Fruit fly (Drosophila melanogaster) whole organism, embryonic: ENCODE results near the gene CG7860.
A peak's percentile ranks its signal among the peaks of the same experiment; 100 is the strongest.

Source experiments
- Antp ChIP-seq: fragments of 200-800 bp; sonication (Bioruptor generic); optimal IDR thresholded peaks from 3 replicates; lab custom pipeline; 2016; ENCODE audit warnings: missing biosample characterization, missing genetic modification characterization
- Asciz ChIP-seq: fragments of 200-800 bp; sonication (Bioruptor generic); optimal IDR thresholded peaks from 2 replicates; lab custom pipeline; 2017; ENCODE audit warnings: missing biosample characterization, mild to moderate bottlenecking, missing genetic modification characterization, missing genetic modification reagents
- Bgb ChIP-seq: fragments of 200-800 bp; sonication (Bioruptor generic); IDR thresholded peaks from 2 replicates; pipeline ENCODE4 v1.3.6; 2022; ENCODE audit warnings: missing biosample characterization, missing genetic modification characterization; ENCODE audit not compliant: partially characterized antibody
- Bteb2 ChIP-seq: fragments of 200-800 bp; sonication (Bioruptor generic); optimal IDR thresholded peaks from 2 replicates; lab custom pipeline; 2016; ENCODE audit warnings: missing biosample characterization, missing genetic modification characterization
- CG10565 ChIP-seq: fragments of 200-800 bp; sonication (Bioruptor generic); optimal IDR thresholded peaks from 3 replicates; lab custom pipeline; 2016; ENCODE audit warnings: missing biosample characterization, mild to moderate bottlenecking, missing genetic modification characterization
- CG11093 ChIP-seq: fragments of 200-800 bp; sonication (Bioruptor generic); IDR thresholded peaks from 3 replicates; pipeline ENCODE4 v1.3.6; 2022; ENCODE audit warnings: missing biosample characterization, missing genetic modification characterization
- CG1233 ChIP-seq: fragments of 200-800 bp; sonication (Bioruptor generic); optimal IDR thresholded peaks from 4 replicates; lab custom pipeline; 2018; ENCODE audit warnings: missing biosample characterization, mild to moderate bottlenecking, missing genetic modification characterization
- CG12391 ChIP-seq: fragments of 200-800 bp; sonication (Bioruptor generic); optimal IDR thresholded peaks from 3 replicates; lab custom pipeline; 2018; ENCODE audit warnings: missing biosample characterization, mild to moderate bottlenecking, missing genetic modification characterization, moderate library complexity
- CG18599 ChIP-seq: fragments of 200-800 bp; sonication (Bioruptor generic); optimal IDR thresholded peaks from 3 replicates; lab custom pipeline; 2017; ENCODE audit warnings: missing biosample characterization, missing genetic modification characterization, mild to moderate bottlenecking, moderate library complexity, missing genetic modification reagents
- CG2678 ChIP-seq: fragments of 200-800 bp; sonication (Bioruptor generic); optimal IDR thresholded peaks from 3 replicates; lab custom pipeline; 2019; ENCODE audit warnings: missing biosample characterization, mild to moderate bottlenecking, missing genetic modification characterization, moderate library complexity
- CG30020 ChIP-seq: fragments of 200-800 bp; optimal IDR thresholded peaks from 2 replicates; lab custom pipeline; 2019; ENCODE audit warnings: missing biosample characterization, mild to moderate bottlenecking, missing genetic modification characterization, moderate library complexity
- CG31365 ChIP-seq: fragments of 200-800 bp; sonication (Bioruptor generic); optimal IDR thresholded peaks from 2 replicates; lab custom pipeline; 2018; ENCODE audit warnings: missing biosample characterization, mild to moderate bottlenecking, missing genetic modification characterization
- CG3163 ChIP-seq: fragments of 200-800 bp; sonication (Bioruptor generic); optimal IDR thresholded peaks from 3 replicates; lab custom pipeline; 2016; ENCODE audit warnings: missing biosample characterization, missing genetic modification characterization
- CG32532 ChIP-seq: fragments of 200-800 bp; sonication (Bioruptor generic); IDR thresholded peaks from 2 replicates; pipeline ENCODE4 v1.3.6; 2022; ENCODE audit warnings: missing biosample characterization, missing genetic modification characterization
- CG34376 ChIP-seq: fragments of 200-800 bp; sonication (Bioruptor generic); optimal IDR thresholded peaks from 2 replicates; lab custom pipeline; 2018; ENCODE audit warnings: missing biosample characterization, mild to moderate bottlenecking, missing genetic modification characterization
- CG3838 ChIP-seq: fragments of 200-800 bp; sonication (Bioruptor generic); optimal IDR thresholded peaks from 3 replicates; lab custom pipeline; 2016; ENCODE audit warnings: missing biosample characterization, missing genetic modification characterization
- CG3995 ChIP-seq: fragments of 200-800 bp; sonication (Bioruptor generic); optimal IDR thresholded peaks from 3 replicates; lab custom pipeline; 2016; ENCODE audit warnings: missing biosample characterization, missing genetic modification characterization
- CG4424 ChIP-seq: fragments of 200-800 bp; sonication (Bioruptor generic); optimal IDR thresholded peaks from 3 replicates; lab custom pipeline; 2016; ENCODE audit warnings: missing biosample characterization, missing genetic modification characterization
- CG4707 ChIP-seq: fragments of 200-800 bp; sonication (Bioruptor generic); optimal IDR thresholded peaks from 2 replicates; lab custom pipeline; 2018; ENCODE audit warnings: missing biosample characterization, mild to moderate bottlenecking, missing genetic modification characterization, moderate library complexity
- CG4820 ChIP-seq: fragments of 200-800 bp; sonication (Bioruptor generic); optimal IDR thresholded peaks from 3 replicates; lab custom pipeline; 2016; ENCODE audit warnings: missing biosample characterization, missing genetic modification characterization
- CG6791 ChIP-seq: fragments of 200-800 bp; sonication (Bioruptor generic); IDR thresholded peaks from 3 replicates; pipeline ENCODE4 v1.3.6; 2022; ENCODE audit warnings: missing biosample characterization, missing genetic modification characterization; ENCODE audit not compliant: partially characterized antibody
- CG8089 ChIP-seq: fragments of 200-800 bp; sonication (Bioruptor generic); optimal IDR thresholded peaks from 3 replicates; lab custom pipeline; 2016; ENCODE audit warnings: missing biosample characterization, missing genetic modification characterization
- CG8924 ChIP-seq: fragments of 200-800 bp; optimal IDR thresholded peaks from 3 replicates; lab custom pipeline; 2019; ENCODE audit warnings: missing biosample characterization, mild to moderate bottlenecking, missing genetic modification characterization, moderate library complexity
- Chrac-16 ChIP-seq: fragments of 200-800 bp; sonication (Bioruptor generic); optimal IDR thresholded peaks from 3 replicates; lab custom pipeline; 2016; ENCODE audit warnings: missing biosample characterization, missing genetic modification characterization
- CrebB ChIP-seq: fragments of 200-800 bp; sonication (Bioruptor generic); optimal IDR thresholded peaks from 3 replicates; lab custom pipeline; 2018; ENCODE audit warnings: missing biosample characterization, mild to moderate bottlenecking, missing genetic modification characterization
- D ChIP-seq, 2 experiments: fragments of 200-800 bp in 1 of 2; fragments of >200 bp in 1 of 2; sonication (Bioruptor generic) in 1 of 2; optimal IDR thresholded peaks; 2 replicates in 1 of 2; 3 replicates in 1 of 2; lab custom pipeline; 2017; ENCODE audit warnings: mild to moderate bottlenecking in 1 of 2, missing biosample characterization in 1 of 2, missing genetic modification characterization in 1 of 2, missing genetic modification reagents in 1 of 2
- Elba2 ChIP-seq: fragments of 200-800 bp; sonication (Bioruptor generic); optimal IDR thresholded peaks from 3 replicates; lab custom pipeline; 2016; ENCODE audit warnings: missing biosample characterization, missing genetic modification characterization
- HHEX ChIP-seq: fragments of 200-800 bp; sonication (Bioruptor generic); optimal IDR thresholded peaks from 3 replicates; lab custom pipeline; 2017; ENCODE audit warnings: missing biosample characterization, mild to moderate bottlenecking, missing genetic modification characterization, missing genetic modification reagents
- HLH4C ChIP-seq: fragments of 200-800 bp; sonication (Bioruptor generic); IDR thresholded peaks from 3 replicates; pipeline ENCODE4 v1.3.6; 2022; ENCODE audit warnings: missing biosample characterization, missing genetic modification characterization; ENCODE audit not compliant: partially characterized antibody
- Hand ChIP-seq: fragments of 200-800 bp; sonication (Bioruptor generic); optimal IDR thresholded peaks from 2 replicates; lab custom pipeline; 2017; ENCODE audit warnings: mild to moderate bottlenecking, missing biosample characterization, missing genetic modification reagents, missing genetic modification characterization
- Hmx ChIP-seq: fragments of 200-800 bp; sonication (Bioruptor generic); optimal IDR thresholded peaks from 2 replicates; lab custom pipeline; 2016; ENCODE audit warnings: missing biosample characterization, missing genetic modification characterization
- MTF-1 ChIP-seq: fragments of 200-800 bp; sonication (Bioruptor generic); optimal IDR thresholded peaks from 2 replicates; lab custom pipeline; 2018; ENCODE audit warnings: missing biosample characterization, mild to moderate bottlenecking, missing genetic modification characterization, borderline replicate concordance
- Mrtf ChIP-seq: fragments of 200-800 bp; sonication (Bioruptor generic); IDR thresholded peaks from 3 replicates; pipeline ENCODE4 v1.3.6; 2022; ENCODE audit warnings: missing biosample characterization, missing genetic modification characterization
- Optix ChIP-seq: fragments of 200-800 bp; sonication (Bioruptor generic); IDR thresholded peaks from 3 replicates; pipeline ENCODE4 v1.3.6; 2022; ENCODE audit warnings: missing biosample characterization, missing genetic modification characterization
- Sox102F ChIP-seq: fragments of 200-800 bp; sonication (Bioruptor generic); optimal IDR thresholded peaks from 2 replicates; lab custom pipeline; 2018; ENCODE audit warnings: missing biosample characterization, mild to moderate bottlenecking, missing genetic modification characterization, moderate library complexity
- Usf ChIP-seq: fragments of 200-800 bp; sonication (Bioruptor generic); optimal IDR thresholded peaks from 2 replicates; lab custom pipeline; 2017; ENCODE audit warnings: missing genotype, missing biosample characterization, missing genetic modification characterization
- YL-1 ChIP-seq: fragments of 200-800 bp; sonication (Bioruptor generic); optimal IDR thresholded peaks from 3 replicates; lab custom pipeline; 2017; ENCODE audit warnings: missing biosample characterization, mild to moderate bottlenecking, missing genetic modification characterization
- ab ChIP-seq: fragments of 200-800 bp; sonication (Bioruptor generic); optimal IDR thresholded peaks from 2 replicates; lab custom pipeline; 2016; ENCODE audit warnings: missing biosample characterization, missing genetic modification characterization
- bigmax ChIP-seq: fragments of 200-800 bp; sonication (Bioruptor generic); optimal IDR thresholded peaks from 2 replicates; lab custom pipeline; 2018; ENCODE audit warnings: missing biosample characterization, mild to moderate bottlenecking, missing genetic modification characterization
- cwo ChIP-seq: fragments of 200-800 bp; sonication (Bioruptor generic); optimal IDR thresholded peaks from 3 replicates; lab custom pipeline; 2017; ENCODE audit warnings: missing biosample characterization, missing genetic modification characterization, mild to moderate bottlenecking, moderate library complexity, missing genetic modification reagents
- dimm ChIP-seq: fragments of 200-800 bp; sonication (Bioruptor generic); IDR thresholded peaks from 2 replicates; pipeline ENCODE4 v1.3.6; 2022; ENCODE audit warnings: missing biosample characterization, missing genetic modification characterization
- gro ChIP-seq: fragments of 200-800 bp; sonication (Bioruptor generic); optimal IDR thresholded peaks from 2 replicates; lab custom pipeline; 2016; ENCODE audit warnings: missing biosample characterization, missing genetic modification characterization
- klu ChIP-seq: fragments of 200-800 bp; sonication (Bioruptor generic); IDR thresholded peaks from 2 replicates; pipeline ENCODE4 v1.3.6; 2022; ENCODE audit warnings: missing biosample characterization, missing genetic modification characterization
- lab ChIP-seq: fragments of 200-800 bp; sonication (Bioruptor generic); optimal IDR thresholded peaks from 3 replicates; lab custom pipeline; 2017; ENCODE audit warnings: missing biosample characterization, missing genetic modification characterization, mild to moderate bottlenecking, moderate library complexity, missing genetic modification reagents
- lilli ChIP-seq: fragments of 200-800 bp; sonication (Bioruptor generic); optimal IDR thresholded peaks from 3 replicates; lab custom pipeline; 2016; ENCODE audit warnings: missing biosample characterization, missing genetic modification characterization
- nau ChIP-seq: fragments of 200-800 bp; sonication (Bioruptor generic); optimal IDR thresholded peaks from 3 replicates; lab custom pipeline; 2017; ENCODE audit warnings: missing biosample characterization, mild to moderate bottlenecking, missing genetic modification characterization, missing genetic modification reagents
- nom ChIP-seq: fragments of 200-800 bp; sonication (Bioruptor generic); optimal IDR thresholded peaks from 2 replicates; lab custom pipeline; 2017; ENCODE audit warnings: missing biosample characterization, missing genetic modification characterization, mild to moderate bottlenecking, moderate library complexity, missing genetic modification reagents
- oc ChIP-seq: fragments of 200-800 bp; sonication (Bioruptor generic); optimal IDR thresholded peaks from 2 replicates; lab custom pipeline; 2018; ENCODE audit warnings: missing biosample characterization, mild to moderate bottlenecking, missing genetic modification characterization, moderate library complexity
- peb ChIP-seq: fragments of 200-800 bp; sonication (Bioruptor generic); IDR thresholded peaks from 2 replicates; pipeline ENCODE4 v1.3.6; 2022; ENCODE audit warnings: missing biosample characterization, missing genetic modification characterization
- trem ChIP-seq: fragments of 200-800 bp; optimal IDR thresholded peaks from 3 replicates; lab custom pipeline; 2019; ENCODE audit warnings: missing biosample characterization, mild to moderate bottlenecking, missing genetic modification characterization, moderate library complexity
- yki ChIP-seq: fragments of >200 bp; optimal IDR thresholded peaks from 3 replicates; lab custom pipeline; 2018

CG7860 gene

dm6 chrX:15532062-15532461 lies 36.7 kb upstream of the CG7860 start (continued):
- TF ChIP-seq MTF-1 (GFP tag; lab: Kevin White, UChicago) (no peak), ab (GFP tag; lab: Kevin White, UChicago) (no peak), HHEX (GFP tag; lab: Kevin White, UChicago) (peak; percentile 18), Mrtf (0 out of 3 replicates have a peak, but pooled peaks have one; percentile 60), CG4820 (peak; percentile 26), lilli (peak; percentile 43), klu (no peak), CG18599 (GFP tag; lab: Kevin White, UChicago) (peak; percentile 62), Chrac-16 (GFP tag; lab: Kevin White, UChicago) (no peak), Sox102F (GFP tag; lab: Kevin White, UChicago) (peak; percentile 62), dimm (GFP tag; lab: Robert Waterston, UW) (no peak), Antp (GFP tag; lab: Kevin White, UChicago) (peak; percentile 30), HLH4C (GFP tag; lab: Robert Waterston, UW) (no peak), CG4424 (no peak), Optix (GFP tag; lab: Robert Waterston, UW) (no peak), CG1233 (GFP tag; lab: Kevin White, UChicago) (no peak), cwo (GFP tag; lab: Kevin White, UChicago) (peak; percentile 27), nau (GFP tag; lab: Kevin White, UChicago) (no peak), D (optimal IDR thresholded peaks at IDR 0.05; lab: Kevin White, UChicago) (no peak), D (GFP tag; optimal IDR thresholded peaks at IDR 0.05; lab: Kevin White, UChicago) (no peak), CG4707 (GFP tag; lab: Kevin White, UChicago) (no peak), CG3163 (GFP tag; lab: Kevin White, UChicago) (no peak), CG32532 (GFP tag; lab: Robert Waterston, UW) (peak; percentile 65), CG6791 (no peak), Elba2 (GFP tag; lab: Kevin White, UChicago) (no peak), CG31365 (no peak), gro (GFP tag; lab: Kevin White, UChicago) (no peak), CG8924 (tag; lab: Kevin White, UChicago) (peak; percentile 9), CG11093 (GFP tag; lab: Robert Waterston, UW) (no peak), bigmax (GFP tag; lab: Kevin White, UChicago) (no peak), nom (GFP tag; lab: Kevin White, UChicago) (no peak), Hand (GFP tag; lab: Kevin White, UChicago) (no peak), oc (tag; lab: Kevin White, UChicago) (no peak), CG34376 (GFP tag; lab: Kevin White, UChicago) (no peak), peb (GFP tag; lab: Robert Waterston, UW) (no peak), lab (GFP tag; lab: Kevin White, UChicago) (peak; percentile 60), CG30020 (tag; lab: Kevin White, UChicago) (no peak), Asciz (GFP tag; lab: Kevin White, UChicago) (no peak), CG3838 (no peak), CG10565 (no peak), Usf (GFP tag; lab: Kevin White, UChicago) (no peak), CG8089 (no peak), CG3995 (no peak), CG12391 (tag; lab: Kevin White, UChicago) (peak; percentile 37), trem (no peak), Bteb2 (GFP tag; lab: Kevin White, UChicago) (no peak), YL-1 (GFP tag; lab: Kevin White, UChicago) (no peak), Bgb (no peak), yki (lab: Kevin White, UChicago) (no peak), CrebB (tag; lab: Kevin White, UChicago) (no peak), CG2678 (tag; lab: Kevin White, UChicago) (peak; percentile 62), Hmx (GFP tag; lab: Kevin White, UChicago) (no peak)
